Worm (Caenorhabditis elegans) whole organism, mixed stage, embryonic: ENCODE measurements around the gene F15H10.12.

Experiments used
- M03D4.4 ChIP-seq: sonication (generic microtip); optimal IDR thresholded peaks from 2 replicates; lab custom pipeline; 2017; ENCODE audit warnings: mild to moderate bottlenecking, missing genetic modification characterization, missing compliant biosample characterization
- bed-3 ChIP-seq: fragments of 200-800 bp; sonication (Bioruptor generic); optimal IDR thresholded peaks from 3 replicates; lab custom pipeline; 2018; ENCODE audit warnings: mild to moderate bottlenecking, missing genetic modification characterization, moderate library complexity, missing compliant biosample characterization
- blmp-1 ChIP-seq: fragments of 150-350 bp; optimal IDR thresholded peaks from 2 replicates; lab custom pipeline; 2014; ENCODE audit warnings: missing biosample characterization, missing genetic modification characterization
- ceh-39 ChIP-seq: fragments of 150-350 bp; optimal IDR thresholded peaks from 2 replicates; lab custom pipeline; 2014; ENCODE audit warnings: missing biosample characterization, missing genetic modification characterization
- ceh-43 ChIP-seq: fragments of 200-800 bp; sonication (Bioruptor generic); optimal IDR thresholded peaks from 2 replicates; lab custom pipeline; 2018; ENCODE audit warnings: mild to moderate bottlenecking, missing genetic modification characterization, moderate library complexity, missing compliant biosample characterization
- ceh-83 ChIP-seq: fragments of 200-800 bp; sonication (Bioruptor generic); optimal IDR thresholded peaks from 2 replicates; lab custom pipeline; 2018; ENCODE audit warnings: mild to moderate bottlenecking, missing genetic modification characterization, missing compliant biosample characterization
- ces-1 ChIP-seq: fragments of 150-350 bp; optimal IDR thresholded peaks from 2 replicates; lab custom pipeline; 2014; ENCODE audit warnings: missing biosample characterization, missing genetic modification reagents, missing genetic modification characterization
- cnd-1 ChIP-seq: fragments of 200-800 bp; sonication (Bioruptor generic); optimal IDR thresholded peaks from 2 replicates; lab custom pipeline; 2018; ENCODE audit warnings: mild to moderate bottlenecking, missing genetic modification characterization, missing compliant biosample characterization
- drap-1 ChIP-seq: fragments of 200-800 bp; sonication (Bioruptor generic); optimal IDR thresholded peaks from 3 replicates; lab custom pipeline; 2018; ENCODE audit warnings: mild to moderate bottlenecking, missing genetic modification characterization, missing compliant biosample characterization
- elt-1 ChIP-seq: sonication (generic microtip); optimal IDR thresholded peaks from 2 replicates; lab custom pipeline; 2017; ENCODE audit warnings: missing genetic modification characterization, mild to moderate bottlenecking, missing compliant biosample characterization, antibody characterized with exemption, moderate library complexity, borderline replicate concordance; ENCODE audit not compliant: insufficient read depth
- elt-3 ChIP-seq: fragments of 150-350 bp; optimal IDR thresholded peaks from 2 replicates; lab custom pipeline; 2014; ENCODE audit warnings: missing biosample characterization, missing genetic modification characterization
- flh-1 ChIP-seq: fragments of 200-800 bp; sonication (Bioruptor generic); optimal IDR thresholded peaks from 2 replicates; lab custom pipeline; 2018; ENCODE audit warnings: mild to moderate bottlenecking, missing genetic modification characterization, moderate library complexity, missing compliant biosample characterization
- ham-2 ChIP-seq: fragments of 200-800 bp; sonication (Bioruptor generic); optimal IDR thresholded peaks from 2 replicates; lab custom pipeline; 2018; ENCODE audit warnings: mild to moderate bottlenecking, missing genetic modification characterization, missing compliant biosample characterization
- hlh-1 ChIP-seq: fragments of 150-350 bp; optimal IDR thresholded peaks from 2 replicates; lab custom pipeline; 2014; ENCODE audit warnings: missing biosample characterization, missing genetic modification reagents, missing genetic modification characterization
- lin-13 ChIP-seq: fragments of 150-350 bp; optimal IDR thresholded peaks from 2 replicates; lab custom pipeline; 2014; ENCODE audit warnings: missing biosample characterization, missing genetic modification characterization
- lin-32 ChIP-seq: fragments of 200-800 bp; sonication (Bioruptor generic); optimal IDR thresholded peaks from 2 replicates; lab custom pipeline; 2018; ENCODE audit warnings: mild to moderate bottlenecking, missing genetic modification characterization, missing compliant biosample characterization
- lsy-2 ChIP-seq: fragments of 150-350 bp; optimal IDR thresholded peaks from 2 replicates; lab custom pipeline; 2014; ENCODE audit warnings: missing biosample characterization, missing genetic modification characterization
- mab-5 ChIP-seq: fragments of 150-350 bp; optimal IDR thresholded peaks from 2 replicates; lab custom pipeline; 2014; ENCODE audit warnings: missing biosample characterization, missing genetic modification characterization
- mep-1 ChIP-seq: fragments of 150-350 bp; optimal IDR thresholded peaks from 2 replicates; lab custom pipeline; 2017; ENCODE audit warnings: missing biosample characterization, missing genetic modification reagents, missing genetic modification characterization, inconsistent platforms
- mls-2 ChIP-seq: sonication (generic microtip); optimal IDR thresholded peaks from 2 replicates; lab custom pipeline; 2016; ENCODE audit warnings: mild to moderate bottlenecking, missing genetic modification characterization, moderate library complexity, missing compliant biosample characterization
- nhr-2 ChIP-seq: fragments of 150-350 bp; optimal IDR thresholded peaks from 2 replicates; lab custom pipeline; 2014; ENCODE audit warnings: missing biosample characterization, missing genetic modification characterization
- nhr-28 ChIP-seq: fragments of 150-350 bp; optimal IDR thresholded peaks from 2 replicates; lab custom pipeline; 2014; ENCODE audit warnings: missing biosample characterization, missing genetic modification characterization
- nhr-76 ChIP-seq: sonication (generic microtip); optimal IDR thresholded peaks from 2 replicates; lab custom pipeline; 2017; ENCODE audit warnings: missing biosample characterization, missing genetic modification characterization
- pha-4 ChIP-seq: fragments of 150-350 bp; optimal IDR thresholded peaks from 2 replicates; lab custom pipeline; 2018; ENCODE audit warnings: missing biosample characterization, missing genetic modification reagents, missing genetic modification characterization
- sem-2 ChIP-seq: fragments of 200-800 bp; sonication (Bioruptor generic); optimal IDR thresholded peaks from 2 replicates; lab custom pipeline; 2018; ENCODE audit warnings: mild to moderate bottlenecking, missing genetic modification characterization, missing compliant biosample characterization
- snpc-4 ChIP-seq: fragments of 150-350 bp; optimal IDR thresholded peaks from 2 replicates; lab custom pipeline; 2014; ENCODE audit warnings: missing biosample characterization, missing genetic modification characterization
- sptf-1 ChIP-seq: sonication (generic microtip); optimal IDR thresholded peaks from 2 replicates; lab custom pipeline; 2017; ENCODE audit warnings: mild to moderate bottlenecking, missing genetic modification characterization, moderate library complexity, missing compliant biosample characterization
- tbx-8 ChIP-seq: fragments of 200-800 bp; sonication (Bioruptor generic); optimal IDR thresholded peaks from 2 replicates; lab custom pipeline; 2018; ENCODE audit warnings: mild to moderate bottlenecking, missing genetic modification characterization, moderate library complexity, missing compliant biosample characterization
- unc-120 ChIP-seq: sonication (generic microtip); optimal IDR thresholded peaks from 2 replicates; lab custom pipeline; 2017; ENCODE audit warnings: missing genetic modification characterization, missing compliant biosample characterization; ENCODE audit not compliant: poor library complexity, severe bottlenecking
- unc-62 ChIP-seq: fragments of 150-350 bp; optimal IDR thresholded peaks from 2 replicates; lab custom pipeline; 2014; ENCODE audit warnings: missing biosample characterization, missing genetic modification reagents, missing genetic modification characterization
- zip-8 ChIP-seq: fragments of 150-350 bp; optimal IDR thresholded peaks from 2 replicates; lab custom pipeline; 2014; ENCODE audit warnings: missing biosample characterization, missing genetic modification characterization

Gene F15H10.12

DNA sequence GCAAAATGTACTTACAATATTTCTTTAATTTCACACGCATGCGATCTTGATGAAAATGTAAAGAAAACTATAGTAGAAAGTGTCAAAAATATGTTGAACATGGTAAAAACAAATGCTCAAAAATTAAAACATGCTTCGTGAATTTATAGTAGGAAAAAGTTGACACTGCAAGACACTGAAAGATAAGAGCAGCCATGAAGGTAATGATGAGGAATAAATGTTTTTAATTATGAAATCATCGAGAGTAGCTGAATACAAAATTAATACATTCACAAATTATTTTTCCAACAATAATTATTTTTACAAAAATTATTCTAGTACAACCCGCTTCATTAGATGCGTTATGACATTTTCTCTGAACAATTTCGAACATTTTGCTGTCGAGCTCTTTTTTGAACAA is 7.0 kb upstream of the F15H10.12 start, which contains the start of gene F15H10.10:
TSS of gene F15H10.10 (minus strand) at position 101 of the 400 bp plus-strand sequence.
- TF ChIP-seq hlh-1 (tag; lab: Kevin White, UChicago): no peak
- TF ChIP-seq flh-1 (GFP tag; lab: Kevin White, UChicago): no peak
- TF ChIP-seq lin-13 (tag; lab: Kevin White, UChicago): no peak
- TF ChIP-seq ceh-43: no peak
- TF ChIP-seq zip-8 (tag; lab: Kevin White, UChicago): no peak
- TF ChIP-seq nhr-76 (tag; lab: Kevin White, UChicago): no peak
- TF ChIP-seq drap-1: no peak
- no peak for TF ChIP-seq elt-3
- TF ChIP-seq ces-1 (GFP tag; lab: Kevin White, UChicago): no peak
- no peak for TF ChIP-seq pha-4 (tag; lab: Kevin White, UChicago)
- no peak for TF ChIP-seq M03D4.4 (tag; lab: Kevin White, UChicago)
- no peak for TF ChIP-seq sem-2
- no peak for TF ChIP-seq ceh-39 (tag; lab: Kevin White, UChicago)
- no peak for TF ChIP-seq mep-1 (tag; lab: Kevin White, UChicago)
- TF ChIP-seq, all 35 proteins: peak for 0

DNA sequence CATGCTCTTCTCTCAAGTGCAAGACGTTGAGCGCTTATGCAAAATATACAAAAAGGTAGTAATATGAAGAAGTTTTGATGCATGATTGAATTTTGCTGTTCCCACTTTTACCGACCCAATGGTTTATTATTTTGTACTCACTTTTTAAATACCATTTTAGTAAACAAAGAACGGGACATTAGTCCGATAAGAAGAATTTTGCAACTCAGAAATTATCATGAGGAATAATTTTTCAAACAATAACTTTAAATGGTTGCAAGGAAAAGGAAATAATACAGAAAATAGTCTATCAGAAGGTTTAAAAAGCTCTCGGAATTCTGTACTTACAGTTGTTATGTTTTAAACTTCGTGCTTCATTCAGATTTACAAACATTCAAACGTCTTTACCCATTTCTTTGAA is 4.7 kb upstream of the F15H10.12 start, which contains the start of gene F15H10.9:
TSS of gene F15H10.9 (minus strand) at position 101 of the 400 bp plus-strand sequence.
- TF ChIP-seq pha-4 (tag; lab: Kevin White, UChicago): no peak
- no peak for TF ChIP-seq drap-1
- no peak for TF ChIP-seq nhr-2
- TF ChIP-seq snpc-4 (tag; lab: Kevin White, UChicago): no peak
- TF ChIP-seq mep-1 (tag; lab: Kevin White, UChicago): no peak
- no peak for TF ChIP-seq nhr-76 (tag; lab: Kevin White, UChicago)
- no peak for TF ChIP-seq bed-3
- no peak for TF ChIP-seq sptf-1 (tag; lab: Kevin White, UChicago)
- no peak for TF ChIP-seq elt-1 (tag; lab: Kevin White, UChicago)
- TF ChIP-seq zip-8 (tag; lab: Kevin White, UChicago): no peak
- TF ChIP-seq sem-2: no peak
- TF ChIP-seq cnd-1 (tag; lab: Kevin White, UChicago): no peak
- no peak for TF ChIP-seq unc-120 (tag; lab: Kevin White, UChicago)
- TF ChIP-seq unc-62 (GFP tag; lab: Kevin White, UChicago): no peak
- no peak for TF ChIP-seq tbx-8 (GFP tag; lab: Kevin White, UChicago)
- TF ChIP-seq blmp-1 (tag; lab: Kevin White, UChicago): no peak
- no peak for TF ChIP-seq lin-13 (tag; lab: Kevin White, UChicago)
- TF ChIP-seq M03D4.4 (tag; lab: Kevin White, UChicago): no peak

- TF ChIP-seq sem-2 (no peak), nhr-28 (tag; lab: Kevin White, UChicago) (no peak), tbx-8 (GFP tag; lab: Kevin White, UChicago) (no peak), zip-8 (tag; lab: Kevin White, UChicago) (no peak), bed-3 (no peak), mls-2 (tag; lab: Kevin White, UChicago) (no peak), elt-3 (no peak), unc-62 (GFP tag; lab: Kevin White, UChicago) (no peak), ces-1 (GFP tag; lab: Kevin White, UChicago) (no peak), lsy-2 (tag; lab: Kevin White, UChicago) (no peak), elt-1 (tag; lab: Kevin White, UChicago) (no peak)
Observed at ce11 chrV:10406313-10406712, 3.6 kb downstream of the F15H10.12 start, which contains the start of gene F15H10.7. TSS of gene F15H10.7 (minus strand) at chrV:10406413.

DNA sequence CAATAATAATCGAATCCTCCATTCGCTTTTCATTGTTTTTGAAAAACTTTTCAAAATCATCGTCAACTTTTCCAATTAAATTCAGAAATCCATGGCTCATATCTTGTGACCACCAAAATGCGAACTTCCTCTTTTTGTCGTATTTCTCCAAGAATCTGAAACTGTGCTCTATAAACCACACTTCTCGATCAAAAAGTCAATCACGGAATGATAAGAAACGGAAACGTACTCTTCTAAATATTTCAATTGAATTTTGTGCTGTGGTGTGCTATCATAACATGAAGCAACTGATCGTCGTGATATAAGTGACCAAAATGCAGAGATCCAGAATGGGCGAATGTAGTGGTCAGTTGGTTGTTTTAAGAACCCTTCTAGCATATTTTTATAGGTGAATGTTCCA is 5.2 kb downstream of the F15H10.12 start:
- TF ChIP-seq hlh-1 (tag; lab: Kevin White, UChicago) (no peak), ceh-39 (tag; lab: Kevin White, UChicago) (no peak), sptf-1 (tag; lab: Kevin White, UChicago) (no peak), ceh-83 (no peak), zip-8 (tag; lab: Kevin White, UChicago) (no peak), flh-1 (GFP tag; lab: Kevin White, UChicago) (no peak)
- TF ChIP-seq, all 35 proteins: peak for 0

DNA sequence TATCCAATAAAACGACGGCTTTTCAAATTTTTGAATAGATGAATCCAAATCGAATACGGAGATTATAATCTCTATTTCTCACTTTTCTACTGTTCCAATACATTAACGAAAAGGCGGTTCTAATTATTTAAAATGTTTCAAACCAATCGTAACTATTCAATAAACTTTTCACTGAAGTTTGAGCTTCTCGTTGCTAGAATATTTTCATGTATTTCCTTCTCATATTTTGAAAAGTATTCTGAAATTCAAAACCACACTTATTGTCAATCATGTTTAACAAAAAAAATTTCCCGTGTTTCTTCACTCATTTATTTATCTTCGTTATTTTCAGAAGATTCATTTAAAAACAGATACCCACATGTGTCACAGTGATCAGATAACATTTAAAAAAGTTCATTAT is 7.1 kb downstream of the F15H10.12 start, which contains the start of gene F15H10.8:
TSS of gene F15H10.8 (minus strand) at position 101 of the 400 bp plus-strand sequence.
- no peak for TF ChIP-seq sem-2
- no peak for TF ChIP-seq cnd-1 (tag; lab: Kevin White, UChicago)
- no peak for TF ChIP-seq mab-5
- TF ChIP-seq ham-2 (GFP tag; lab: Kevin White, UChicago): no peak
- TF ChIP-seq elt-1 (tag; lab: Kevin White, UChicago): no peak
- TF ChIP-seq tbx-8 (GFP tag; lab: Kevin White, UChicago): no peak
- TF ChIP-seq drap-1: no peak
- TF ChIP-seq nhr-2: no peak
- no peak for TF ChIP-seq lin-32 (GFP tag; lab: Kevin White, UChicago)
- no peak for TF ChIP-seq mep-1 (tag; lab: Kevin White, UChicago)
- TF ChIP-seq snpc-4 (tag; lab: Kevin White, UChicago): no peak
- no peak for TF ChIP-seq blmp-1 (tag; lab: Kevin White, UChicago)
- TF ChIP-seq nhr-76 (tag; lab: Kevin White, UChicago): no peak
- TF ChIP-seq mls-2 (tag; lab: Kevin White, UChicago): no peak
- no peak for TF ChIP-seq nhr-28 (tag; lab: Kevin White, UChicago)
